Worm (Caenorhabditis elegans): ENCODE results near the gene F49A5.10.

F49A5.10 gene

ce11 chrV:16911294-16911693 lies 36.2 kb downstream of the F49A5.10 start:
- TF ChIP-seq elt-2 (tag; optimal IDR thresholded peaks at IDR 0.05) (peak; percentile 44), pqm-1 (tag; optimal IDR thresholded peaks at IDR 0.05) (peak; percentile 10), snpc-4 (tag; optimal IDR thresholded peaks at IDR 0.05) (no peak)

- no peak for TF ChIP-seq unc-62 (GFP tag; optimal IDR thresholded peaks at IDR 0.05)
- TF ChIP-seq fkh-10 (GFP tag; optimal IDR thresholded peaks at IDR 0.05): no peak
- no peak for TF ChIP-seq hmg-11 (tag; optimal IDR thresholded peaks at IDR 0.05)
- no peak for TF ChIP-seq nhr-11 (tag; optimal IDR thresholded peaks at IDR 0.05)
- TF ChIP-seq egl-27 (tag; optimal IDR thresholded peaks at IDR 0.05): no peak
- no peak for TF ChIP-seq snpc-4 (tag; optimal IDR thresholded peaks at IDR 0.05)
- no peak for TF ChIP-seq pqm-1 (tag; optimal IDR thresholded peaks at IDR 0.05)
- TF ChIP-seq elt-1 (tag; optimal IDR thresholded peaks at IDR 0.05): no peak
- TF ChIP-seq ceh-16 (tag; optimal IDR thresholded peaks at IDR 0.05): no peak
- no peak for TF ChIP-seq fos-1 (tag; optimal IDR thresholded peaks at IDR 0.05)
- no peak for TF ChIP-seq skn-1 (tag; optimal IDR thresholded peaks at IDR 0.05)
- no peak for TF ChIP-seq ZK546.5 (tag; optimal IDR thresholded peaks at IDR 0.05)
- no peak for TF ChIP-seq R02D3.7 (tag; optimal IDR thresholded peaks at IDR 0.05)
- no peak for TF ChIP-seq nhr-23 (tag; optimal IDR thresholded peaks at IDR 0.05)
- no peak for TF ChIP-seq nhr-67 (tag; optimal IDR thresholded peaks at IDR 0.05)
- no peak for TF ChIP-seq jun-1 (tag; optimal IDR thresholded peaks at IDR 0.05)
- TF ChIP-seq elt-3 (tag; optimal IDR thresholded peaks at IDR 0.05): no peak
- TF ChIP-seq ztf-11 (tag; optimal IDR thresholded peaks at IDR 0.05): no peak
Observed at ce11 chrV:16911934-16912333, 36.9 kb downstream of the F49A5.10 start, which contains the start of gene nhr-116. Gene nhr-116 (plus strand): TSS chrV:16912234.

ce11 chrV:16916079-16916478 lies 41.0 kb downstream of the F49A5.10 start, which contains the start of gene F09C6.10:
Gene F09C6.10 (minus strand): TSS chrV:16916179.
- TF ChIP-seq elt-1 (tag; optimal IDR thresholded peaks at IDR 0.05) (no peak), nhr-25 (tag; optimal IDR thresholded peaks at IDR 0.05) (no peak), ZK546.5 (tag; optimal IDR thresholded peaks at IDR 0.05) (no peak), hmg-11 (tag; optimal IDR thresholded peaks at IDR 0.05) (no peak)

ce11 chrV:16918378-16918777 lies 43.3 kb downstream of the F49A5.10 start, which contains the start of the genes fbxa-206 and Y102A5C.2:
Gene fbxa-206 (minus strand): TSS chrV:16918478.
Gene Y102A5C.2 (plus strand): TSS chrV:16918731.
- TF ChIP-seq pqm-1 (tag; optimal IDR thresholded peaks at IDR 0.05) (no peak), elt-3 (tag; optimal IDR thresholded peaks at IDR 0.05) (no peak), aly-2 (tag; optimal IDR thresholded peaks at IDR 0.05) (no peak), nhr-23 (tag; optimal IDR thresholded peaks at IDR 0.05) (no peak)

ce11 chrV:16919675-16920074 lies 44.6 kb downstream of the F49A5.10 start:
- no peak for TF ChIP-seq pqm-1 (tag; optimal IDR thresholded peaks at IDR 0.05)
- no peak for TF ChIP-seq mdl-1 (tag; optimal IDR thresholded peaks at IDR 0.05)
- no peak for TF ChIP-seq nhr-25 (tag; optimal IDR thresholded peaks at IDR 0.05)
- TF ChIP-seq pha-4 (tag; optimal IDR thresholded peaks at IDR 0.05): no peak
- no peak for TF ChIP-seq ama-1 (optimal IDR thresholded peaks at IDR 0.05)
- TF ChIP-seq sea-2 (GFP tag; optimal IDR thresholded peaks at IDR 0.05): no peak
- TF ChIP-seq ztf-4 (tag; optimal IDR thresholded peaks at IDR 0.05): no peak
- no peak for TF ChIP-seq snpc-4 (tag; optimal IDR thresholded peaks at IDR 0.05)
- no peak for TF ChIP-seq ceh-82 (tag; optimal IDR thresholded peaks at IDR 0.05)
- TF ChIP-seq aly-2 (tag; optimal IDR thresholded peaks at IDR 0.05): no peak
- no peak for TF ChIP-seq nhr-76 (tag; optimal IDR thresholded peaks at IDR 0.05)
- no peak for TF ChIP-seq unc-62 (GFP tag; optimal IDR thresholded peaks at IDR 0.05)
- TF ChIP-seq ceh-16 (tag; optimal IDR thresholded peaks at IDR 0.05): no peak

ce11 chrV:16921952-16922351 lies 46.9 kb downstream of the F49A5.10 start, which contains the start of gene Y102A5C.4:
Gene Y102A5C.4 (plus strand): TSS chrV:16922252.
- no peak for TF ChIP-seq elt-1 (tag; optimal IDR thresholded peaks at IDR 0.05)
- no peak for TF ChIP-seq ceh-16 (tag; optimal IDR thresholded peaks at IDR 0.05)
- no peak for TF ChIP-seq skn-1 (tag; optimal IDR thresholded peaks at IDR 0.05)
- TF ChIP-seq nhr-76 (tag; optimal IDR thresholded peaks at IDR 0.05): no peak
- TF ChIP-seq ZK546.5 (tag; optimal IDR thresholded peaks at IDR 0.05): no peak
- no peak for TF ChIP-seq nhr-12 (tag; optimal IDR thresholded peaks at IDR 0.05)
